Fruit fly (Drosophila melanogaster) whole organism, embryonic: ENCODE results near the gene CG46467.

ENCODE experiments used
- CG10321 ChIP-seq: fragments of 200-800 bp; sonication (Bioruptor generic); IDR thresholded peaks from 2 replicates; pipeline ENCODE4 v1.3.6; 2022; ENCODE audit warnings: missing biosample characterization, missing genetic modification characterization
- CG12071 ChIP-seq: fragments of 200-800 bp; sonication (Bioruptor generic); optimal IDR thresholded peaks from 3 replicates; lab custom pipeline; 2018; ENCODE audit warnings: missing biosample characterization, mild to moderate bottlenecking, missing genetic modification characterization
- CG13287 ChIP-seq: fragments of 200-800 bp; sonication (Bioruptor generic); IDR thresholded peaks from 2 replicates; pipeline ENCODE4 v1.3.6; 2022; ENCODE audit warnings: missing biosample characterization, missing genetic modification characterization; ENCODE audit not compliant: partially characterized antibody
- CG13894 ChIP-seq: fragments of 200-800 bp; sonication (Bioruptor generic); optimal IDR thresholded peaks from 3 replicates; lab custom pipeline; 2018; ENCODE audit warnings: missing biosample characterization, mild to moderate bottlenecking, missing genetic modification characterization, moderate library complexity
- CG14860 ChIP-seq: fragments of 200-800 bp; sonication (Bioruptor generic); IDR thresholded peaks from 3 replicates; pipeline ENCODE4 v1.3.6; 2022; ENCODE audit warnings: missing biosample characterization, missing genetic modification characterization; ENCODE audit not compliant: partially characterized antibody
- CG2199 ChIP-seq: fragments of 200-800 bp; sonication (Bioruptor generic); IDR thresholded peaks from 3 replicates; pipeline ENCODE4 v1.3.6; 2022; ENCODE audit warnings: missing biosample characterization, missing genetic modification characterization
- CG2678 ChIP-seq: fragments of 200-800 bp; sonication (Bioruptor generic); optimal IDR thresholded peaks from 3 replicates; lab custom pipeline; 2019; ENCODE audit warnings: missing biosample characterization, mild to moderate bottlenecking, missing genetic modification characterization, moderate library complexity
- CG31365 ChIP-seq: fragments of 200-800 bp; sonication (Bioruptor generic); optimal IDR thresholded peaks from 2 replicates; lab custom pipeline; 2018; ENCODE audit warnings: missing biosample characterization, mild to moderate bottlenecking, missing genetic modification characterization
- CG32532 ChIP-seq: fragments of 200-800 bp; sonication (Bioruptor generic); IDR thresholded peaks from 2 replicates; pipeline ENCODE4 v1.3.6; 2022; ENCODE audit warnings: missing biosample characterization, missing genetic modification characterization
- CG33213 ChIP-seq: fragments of 200-800 bp; sonication (Bioruptor generic); optimal IDR thresholded peaks from 3 replicates; lab custom pipeline; 2016; ENCODE audit warnings: missing biosample characterization, missing genetic modification characterization
- CG3995 ChIP-seq: fragments of 200-800 bp; sonication (Bioruptor generic); optimal IDR thresholded peaks from 3 replicates; lab custom pipeline; 2016; ENCODE audit warnings: missing biosample characterization, missing genetic modification characterization
- CG4854 ChIP-seq: fragments of 200-800 bp; sonication (Bioruptor generic); optimal IDR thresholded peaks from 2 replicates; lab custom pipeline; 2016; ENCODE audit warnings: missing biosample characterization, missing genetic modification characterization, inconsistent platforms
- CG6689 ChIP-seq: fragments of 200-800 bp; sonication (Bioruptor generic); IDR thresholded peaks from 2 replicates; pipeline ENCODE4 v1.3.6; 2022; ENCODE audit warnings: missing biosample characterization, missing genetic modification characterization
- CG6813 ChIP-seq: fragments of 200-800 bp; sonication (Bioruptor generic); optimal IDR thresholded peaks from 2 replicates; lab custom pipeline; 2017; ENCODE audit warnings: missing biosample characterization, missing genetic modification characterization, mild to moderate bottlenecking, moderate library complexity, missing genetic modification reagents
- CG7372 ChIP-seq: fragments of 200-800 bp; sonication (Bioruptor generic); IDR thresholded peaks from 2 replicates; pipeline ENCODE4 v1.3.6; 2022; ENCODE audit warnings: missing biosample characterization, missing genetic modification characterization
- CG7786 ChIP-seq: fragments of 200-800 bp; sonication (Bioruptor generic); optimal IDR thresholded peaks from 2 replicates; lab custom pipeline; 2016; ENCODE audit warnings: missing biosample characterization, missing genetic modification characterization
- CG7963 ChIP-seq: fragments of 200-800 bp; sonication (Bioruptor generic); IDR thresholded peaks from 3 replicates; pipeline ENCODE4 v1.3.6; 2022; ENCODE audit warnings: missing biosample characterization, missing genetic modification characterization; ENCODE audit not compliant: partially characterized antibody
- CG7987 ChIP-seq: fragments of 200-800 bp; sonication (Bioruptor generic); optimal IDR thresholded peaks from 2 replicates; lab custom pipeline; 2018; ENCODE audit warnings: missing biosample characterization, mild to moderate bottlenecking, missing genetic modification characterization, moderate library complexity
- CG8290 ChIP-seq, 3 experiments: fragments of 200-800 bp; sonication (Bioruptor generic); optimal IDR thresholded peaks; 2 replicates each; lab custom pipeline; 2016 to 2019; ENCODE audit warnings: missing biosample characterization in 3 of 3, missing genetic modification characterization in 3 of 3, mild to moderate bottlenecking in 2 of 3, moderate library complexity in 1 of 3
- CG8478 ChIP-seq: fragments of >200 bp; optimal IDR thresholded peaks from 2 replicates; lab custom pipeline; 2018
- D19B ChIP-seq: fragments of 200-800 bp; sonication (Bioruptor generic); optimal IDR thresholded peaks from 2 replicates; lab custom pipeline; 2017; ENCODE audit warnings: missing biosample characterization, mild to moderate bottlenecking, missing genetic modification characterization
- Dad ChIP-seq: fragments of 200-800 bp; sonication (Bioruptor generic); optimal IDR thresholded peaks from 3 replicates; lab custom pipeline; 2016; ENCODE audit warnings: missing biosample characterization, missing genetic modification characterization
- Dbx ChIP-seq: fragments of 200-800 bp; sonication (Bioruptor generic); IDR thresholded peaks from 3 replicates; pipeline ENCODE4 v1.3.6; 2022; ENCODE audit warnings: missing biosample characterization, missing genetic modification characterization
- Doc2 ChIP-seq: fragments of 200-800 bp; sonication (Bioruptor generic); IDR thresholded peaks from 2 replicates; pipeline ENCODE4 v1.3.6; 2022; ENCODE audit warnings: missing biosample characterization, missing genetic modification characterization
- Dref ChIP-seq: fragments of 200-800 bp; sonication (Bioruptor generic); IDR thresholded peaks from 2 replicates; pipeline ENCODE4 v1.3.6; 2022; ENCODE audit warnings: missing biosample characterization, missing genetic modification characterization
- GATAe ChIP-seq: fragments of 200-800 bp; sonication (Bioruptor generic); conservative IDR thresholded peaks from 2 replicates; pipeline ENCODE4 v1.3.6; 2022; ENCODE audit warnings: missing biosample characterization, missing genetic modification characterization
- Hand ChIP-seq: fragments of 200-800 bp; sonication (Bioruptor generic); optimal IDR thresholded peaks from 2 replicates; lab custom pipeline; 2017; ENCODE audit warnings: mild to moderate bottlenecking, missing biosample characterization, missing genetic modification reagents, missing genetic modification characterization
- Hr78 ChIP-seq, 2 experiments: fragments of 200-800 bp in 1 of 2; fragments of >200 bp in 1 of 2; sonication (Bioruptor generic) in 1 of 2; optimal IDR thresholded peaks; 2 replicates each; lab custom pipeline; 2017 to 2019; ENCODE audit warnings: missing biosample characterization in 2 of 2, missing genetic modification characterization in 2 of 2, mild to moderate bottlenecking in 1 of 2, moderate library complexity in 1 of 2
- Lpt ChIP-seq: fragments of >200 bp; optimal IDR thresholded peaks from 2 replicates; lab custom pipeline; 2018; ENCODE audit warnings: missing biosample characterization, missing genetic modification characterization
- MESR4 ChIP-seq: fragments of 200-800 bp; sonication (Bioruptor generic); optimal IDR thresholded peaks from 2 replicates; lab custom pipeline; 2018; ENCODE audit warnings: missing biosample characterization, mild to moderate bottlenecking, missing genetic modification characterization, moderate library complexity
- Meics ChIP-seq: fragments of 200-800 bp; sonication (Bioruptor generic); optimal IDR thresholded peaks from 2 replicates; lab custom pipeline; 2017; ENCODE audit warnings: missing biosample characterization, mild to moderate bottlenecking, missing genetic modification characterization
- Nf-YA ChIP-seq: fragments of 200-800 bp; sonication (Bioruptor generic); IDR thresholded peaks from 2 replicates; pipeline ENCODE4 v1.3.6; 2022; ENCODE audit warnings: missing biosample characterization, missing genetic modification characterization
- Nf-YB ChIP-seq: fragments of 200-800 bp; sonication (Bioruptor generic); optimal IDR thresholded peaks from 3 replicates; lab custom pipeline; 2019; ENCODE audit warnings: missing biosample characterization, mild to moderate bottlenecking, missing genetic modification characterization, moderate library complexity
- Xbp1 ChIP-seq: fragments of 200-800 bp; sonication (Bioruptor generic); optimal IDR thresholded peaks from 3 replicates; lab custom pipeline; 2016; ENCODE audit warnings: missing biosample characterization, mild to moderate bottlenecking, missing genetic modification characterization
- abd-A ChIP-seq: fragments of 200-800 bp; sonication (Bioruptor generic); optimal IDR thresholded peaks from 3 replicates; lab custom pipeline; 2019; ENCODE audit warnings: missing biosample characterization, mild to moderate bottlenecking, missing genetic modification characterization, moderate library complexity
- al ChIP-seq: fragments of 200-800 bp; sonication (Bioruptor generic); IDR thresholded peaks from 2 replicates; pipeline ENCODE4 v1.3.6; 2022; ENCODE audit warnings: missing biosample characterization, missing genetic modification characterization
- cg ChIP-seq: fragments of 200-800 bp; sonication (Bioruptor generic); optimal IDR thresholded peaks from 3 replicates; lab custom pipeline; 2019; ENCODE audit warnings: missing biosample characterization, mild to moderate bottlenecking, missing genetic modification characterization, moderate library complexity
- chinmo ChIP-seq: fragments of 200-800 bp; sonication (Bioruptor generic); IDR thresholded peaks from 4 replicates; pipeline ENCODE4 v1.3.6; 2022; ENCODE audit warnings: missing biosample characterization, missing genetic modification characterization; ENCODE audit not compliant: partially characterized antibody
- crol ChIP-seq: fragments of 200-800 bp; sonication (Bioruptor generic); IDR thresholded peaks from 2 replicates; pipeline ENCODE4 v1.3.6; 2022; ENCODE audit warnings: missing biosample characterization, missing genetic modification characterization
- cwo ChIP-seq: fragments of 200-800 bp; sonication (Bioruptor generic); optimal IDR thresholded peaks from 3 replicates; lab custom pipeline; 2017; ENCODE audit warnings: missing biosample characterization, missing genetic modification characterization, mild to moderate bottlenecking, moderate library complexity, missing genetic modification reagents
- grau ChIP-seq: fragments of 200-800 bp; optimal IDR thresholded peaks from 3 replicates; lab custom pipeline; 2019; ENCODE audit warnings: missing biosample characterization, mild to moderate bottlenecking, missing genetic modification characterization, moderate library complexity
- lab ChIP-seq: fragments of 200-800 bp; sonication (Bioruptor generic); optimal IDR thresholded peaks from 3 replicates; lab custom pipeline; 2017; ENCODE audit warnings: missing biosample characterization, missing genetic modification characterization, mild to moderate bottlenecking, moderate library complexity, missing genetic modification reagents
- pb ChIP-seq: fragments of 200-800 bp; sonication (Bioruptor generic); optimal IDR thresholded peaks from 3 replicates; lab custom pipeline; 2016; ENCODE audit warnings: missing biosample characterization, missing genetic modification characterization
- pho ChIP-seq: fragments of 200-800 bp; sonication (Bioruptor generic); optimal IDR thresholded peaks from 2 replicates; lab custom pipeline; 2016; ENCODE audit warnings: missing biosample characterization, missing genetic modification characterization
- rib ChIP-seq: fragments of 200-800 bp; sonication (Bioruptor generic); IDR thresholded peaks from 2 replicates; pipeline ENCODE4 v1.3.6; 2022; ENCODE audit warnings: missing biosample characterization, missing genetic modification characterization
- seq ChIP-seq: fragments of 200-800 bp; sonication (Bioruptor generic); IDR thresholded peaks from 2 replicates; pipeline ENCODE4 v1.3.6; 2022; ENCODE audit warnings: missing biosample characterization, missing genetic modification characterization
- trem ChIP-seq: fragments of 200-800 bp; optimal IDR thresholded peaks from 3 replicates; lab custom pipeline; 2019; ENCODE audit warnings: missing biosample characterization, mild to moderate bottlenecking, missing genetic modification characterization, moderate library complexity
- wdn ChIP-seq: fragments of 200-800 bp; sonication (Bioruptor generic); IDR thresholded peaks from 2 replicates; pipeline ENCODE4 v1.3.6; 2022; ENCODE audit warnings: missing biosample characterization, missing genetic modification characterization
- wek ChIP-seq: fragments of 200-800 bp; sonication (Bioruptor generic); optimal IDR thresholded peaks from 3 replicates; lab custom pipeline; 2018; ENCODE audit warnings: missing biosample characterization, mild to moderate bottlenecking, missing genetic modification characterization, moderate library complexity

Gene CG46467

dm6 chr3R:9874118-9874808 is at the start of gene CG46467, which contains the start of gene Glut4EF (continued):
- TF ChIP-seq pb (GFP tag; lab: Kevin White, UChicago) (no peak), pho (GFP tag; lab: Kevin White, UChicago) (peak; percentile 33), CG14860 (GFP tag; lab: Robert Waterston, UW) (peak; percentile 16; the same call in 1 of the 3 replicates), CG7786 (no peak), CG13287 (GFP tag; lab: Robert Waterston, UW) (peak; percentile 42; the same call in 1 of the 2 replicates), CG3995 (no peak), Xbp1 (GFP tag; lab: Kevin White, UChicago) (no peak), trem (tag; lab: Kevin White, UChicago) (no peak), CG7987 (GFP tag; lab: Kevin White, UChicago) (peak; percentile 52), rib (GFP tag; lab: Robert Waterston, UW) (peak; percentile 57; the same call in 1 of the 2 replicates), seq (GFP tag; lab: Robert Waterston, UW) (peak; percentile 41; the same call in 1 of the 2 replicates), GATAe (GFP tag; lab: Robert Waterston, UW) (no peak), wdn (GFP tag; lab: Robert Waterston, UW) (no peak), wek (peak; percentile 29), al (no peak), Nf-YB (peak; percentile 35), CG6813 (peak; percentile 5), Dad (GFP tag; lab: Kevin White, UChicago) (no peak), Dref (GFP tag; lab: Robert Waterston, UW) (no peak), Doc2 (GFP tag; lab: Robert Waterston, UW) (no peak), cg (GFP tag; lab: Kevin White, UChicago) (peak; percentile 98), abd-A (tag; lab: Kevin White, UChicago) (peak; percentile 83), CG13894 (peak; percentile 37), CG4854 (no peak), CG8478 (lab: Kevin White, UChicago) (peak; percentile 70), Nf-YA (no peak), Lpt (GFP tag; lab: Kevin White, UChicago) (no peak), Meics (peak; percentile 24), CG7372 (GFP tag; lab: Robert Waterston, UW) (no peak), CG31365 (tag; lab: Kevin White, UChicago) (no peak)

dm6 chr3R:9851653-9852052 is 22.8 kb upstream of the CG46467 start:
- TF ChIP-seq D19B (GFP tag; lab: Kevin White, UChicago) (peak; percentile 25), chinmo (GFP tag; lab: Robert Waterston, UW) (0 out of 4 replicates have a peak, but pooled peaks have one; percentile 15), CG10321 (no peak), CG2199 (GFP tag; lab: Robert Waterston, UW) (no peak), CG8290 (GFP tag; optimal IDR thresholded peaks at IDR 0.05; lab: Kevin White, UChicago) (no peak), CG8290 (tag; optimal IDR thresholded peaks at IDR 0.05; lab: Kevin White, UChicago) (peak in 1 of 2 experiments; percentile 10), Hand (GFP tag; lab: Kevin White, UChicago) (peak; percentile 11), grau (peak; percentile 9), crol (GFP tag; lab: Robert Waterston, UW) (peak; percentile 70), CG32532 (peak; percentile 6; the same call in 1 of the 2 replicates), Meics (peak; percentile 2), CG2678 (tag; lab: Kevin White, UChicago) (peak; percentile 15), CG33213 (GFP tag; lab: Kevin White, UChicago) (no peak), cwo (GFP tag; lab: Kevin White, UChicago) (peak; percentile 19), CG6689 (GFP tag; lab: Robert Waterston, UW) (no peak), CG12071 (GFP tag; lab: Kevin White, UChicago) (peak; percentile 13), cg (GFP tag; lab: Kevin White, UChicago) (peak; percentile 11), CG13894 (peak; percentile 22), lab (GFP tag; lab: Kevin White, UChicago) (peak; percentile 58), MESR4 (GFP tag; lab: Kevin White, UChicago) (no peak), Dbx (GFP tag; lab: Robert Waterston, UW) (no peak), Hr78 (GFP tag; optimal IDR thresholded peaks at IDR 0.05; lab: Kevin White, UChicago) (peak in 1 of 2 experiments; percentile 27), CG7963 (GFP tag; lab: Robert Waterston, UW) (no peak)
